Fruit fly (Drosophila melanogaster) whole organism, wandering third instar larva: Measurements from ENCODE around the gene sol.
A peak's percentile ranks its signal among the peaks of the same experiment; 100 is the strongest.

ENCODE experiments used
- Abd-B ChIP-seq: fragments of >200 bp; optimal IDR thresholded peaks from 2 replicates; lab custom pipeline; 2017; ENCODE audit warnings: missing biosample characterization, missing genetic modification characterization
- CG32264 ChIP-seq: fragments of 200-800 bp; sonication (Bioruptor generic); optimal IDR thresholded peaks from 2 replicates; lab custom pipeline; 2016; ENCODE audit warnings: missing biosample characterization, missing genetic modification characterization
- CG9705 ChIP-seq: fragments of 200-800 bp; sonication (Bioruptor generic); optimal IDR thresholded peaks from 2 replicates; lab custom pipeline; 2018; ENCODE audit warnings: missing biosample characterization, mild to moderate bottlenecking, missing genetic modification characterization
- CrebA ChIP-seq: fragments of 200-800 bp; sonication (Bioruptor generic); optimal IDR thresholded peaks from 2 replicates; lab custom pipeline; 2016; ENCODE audit warnings: missing biosample characterization, mild to moderate bottlenecking, missing genetic modification characterization, borderline replicate concordance
- Dfd ChIP-seq: fragments of >200 bp; optimal IDR thresholded peaks from 2 replicates; lab custom pipeline; 2017; ENCODE audit warnings: missing biosample characterization, missing genetic modification characterization
- Dif ChIP-seq: fragments of 200-275, 200-300 bp; sonication (Bioruptor generic); optimal IDR thresholded peaks from 2 replicates; lab custom pipeline; 2018; ENCODE audit warnings: missing biosample characterization, missing genetic modification characterization; ENCODE audit not compliant: partially characterized antibody
- GATAd ChIP-seq: sonication (Bioruptor generic); optimal IDR thresholded peaks from 2 replicates; lab custom pipeline; 2016; ENCODE audit warnings: missing biosample characterization, missing genetic modification characterization
- HLH106 ChIP-seq: fragments of 200-800 bp; optimal IDR thresholded peaks from 3 replicates; lab custom pipeline; 2019; ENCODE audit warnings: missing biosample characterization, mild to moderate bottlenecking, missing genetic modification characterization, moderate library complexity
- Hnf4 ChIP-seq: fragments of 200-800 bp; sonication (Bioruptor generic); optimal IDR thresholded peaks from 2 replicates; lab custom pipeline; 2016; ENCODE audit warnings: missing biosample characterization, mild to moderate bottlenecking, missing genetic modification characterization
- Hr78 ChIP-seq: fragments of >200 bp; optimal IDR thresholded peaks from 2 replicates; lab custom pipeline; 2017; ENCODE audit warnings: missing biosample characterization, missing genetic modification characterization
- Hr83 ChIP-seq: fragments of 200-300 bp; sonication (Bioruptor generic); optimal IDR thresholded peaks from 2 replicates; lab custom pipeline; 2016; ENCODE audit warnings: missing biosample characterization, mild to moderate bottlenecking, missing genetic modification characterization, moderate library complexity; ENCODE audit not compliant: poor library complexity, severe bottlenecking
- Jra ChIP-seq: sonication (Bioruptor generic); optimal IDR thresholded peaks from 2 replicates; lab custom pipeline; 2016; ENCODE audit warnings: missing biosample characterization, missing genetic modification characterization
- Mio ChIP-seq: sonication (Bioruptor generic); optimal IDR thresholded peaks from 2 replicates; lab custom pipeline; 2016; ENCODE audit warnings: missing biosample characterization, missing genetic modification characterization
- Myc ChIP-seq: fragments of >200 bp; optimal IDR thresholded peaks from 2 replicates; lab custom pipeline; 2017
- N ChIP-seq: fragments of >200 bp; optimal IDR thresholded peaks from 2 replicates; lab custom pipeline; 2018; ENCODE audit warnings: missing biosample characterization, missing external identifiers, missing genetic modification characterization
- OdsH ChIP-seq: fragments of 200-800 bp; sonication (Bioruptor generic); optimal IDR thresholded peaks from 2 replicates; lab custom pipeline; 2016; ENCODE audit warnings: missing biosample characterization, mild to moderate bottlenecking, missing genetic modification characterization
- Rel ChIP-seq, 2 experiments: fragments of 200-800 bp; sonication (Bioruptor generic) in 1 of 2; optimal IDR thresholded peaks; 2 replicates in 1 of 2; 3 replicates in 1 of 2; lab custom pipeline; 2016 to 2019; ENCODE audit warnings: mild to moderate bottlenecking in 2 of 2, missing biosample characterization in 2 of 2, missing genetic modification characterization in 2 of 2, moderate library complexity in 1 of 2
- Sp1 ChIP-seq: fragments of 200-800 bp; sonication (Bioruptor generic); optimal IDR thresholded peaks from 3 replicates; lab custom pipeline; 2019; ENCODE audit warnings: missing biosample characterization, mild to moderate bottlenecking, missing genetic modification characterization, moderate library complexity
- Vsx2 ChIP-seq: fragments of 200-300, 225-300 bp; sonication (Bioruptor generic); optimal IDR thresholded peaks from 2 replicates; lab custom pipeline; 2018; ENCODE audit warnings: missing biosample characterization, missing genetic modification characterization; ENCODE audit not compliant: partially characterized antibody
- br ChIP-seq: fragments of 200-800 bp; sonication (Bioruptor generic); optimal IDR thresholded peaks from 2 replicates; lab custom pipeline; 2016; ENCODE audit warnings: missing biosample characterization, missing genetic modification characterization
- brk ChIP-seq: fragments of 200-800 bp; sonication (Bioruptor generic); optimal IDR thresholded peaks from 2 replicates; lab custom pipeline; 2016; ENCODE audit warnings: missing biosample characterization, mild to moderate bottlenecking, missing genetic modification characterization
- dmrt93B ChIP-seq: fragments of 200-800 bp; sonication (Bioruptor generic); optimal IDR thresholded peaks from 2 replicates; lab custom pipeline; 2018; ENCODE audit warnings: missing biosample characterization, mild to moderate bottlenecking, missing genetic modification characterization
- dsf ChIP-seq: sonication (Bioruptor generic); optimal IDR thresholded peaks from 2 replicates; lab custom pipeline; 2016; ENCODE audit warnings: missing biosample characterization, missing genetic modification characterization, borderline replicate concordance
- ey ChIP-seq: fragments of 200-800 bp; sonication (Bioruptor generic); optimal IDR thresholded peaks from 2 replicates; lab custom pipeline; 2016; ENCODE audit warnings: missing biosample characterization, missing genetic modification characterization
- foxo ChIP-seq, 2 experiments: fragments of 200-800 bp; sonication (Bioruptor generic); optimal IDR thresholded peaks; 2 replicates in 1 of 2; 3 replicates in 1 of 2; lab custom pipeline; 2016 to 2017; ENCODE audit warnings: missing biosample characterization in 2 of 2, missing genetic modification characterization in 2 of 2
- fru ChIP-seq: fragments of 200-800 bp; sonication (Bioruptor generic); optimal IDR thresholded peaks from 3 replicates; lab custom pipeline; 2016; ENCODE audit warnings: missing biosample characterization, mild to moderate bottlenecking, missing genetic modification characterization
- h ChIP-seq: fragments of 200-800 bp; sonication (Bioruptor generic); optimal IDR thresholded peaks from 3 replicates; lab custom pipeline; 2016; ENCODE audit warnings: missing biosample characterization, mild to moderate bottlenecking, missing genetic modification characterization
- jim ChIP-seq: fragments of 175-275, 200-325 bp; sonication (Bioruptor generic); optimal IDR thresholded peaks from 2 replicates; lab custom pipeline; 2016; ENCODE audit warnings: missing biosample characterization, mild to moderate bottlenecking, missing genetic modification characterization
- lola ChIP-seq: fragments of >200 bp; optimal IDR thresholded peaks from 2 replicates; lab custom pipeline; 2017; ENCODE audit warnings: missing biosample characterization, missing genetic modification characterization
- pan ChIP-seq: fragments of >200 bp; optimal IDR thresholded peaks from 2 replicates; lab custom pipeline; 2017
- psq ChIP-seq: fragments of 200-800 bp; sonication (Bioruptor generic); optimal IDR thresholded peaks from 3 replicates; lab custom pipeline; 2017; ENCODE audit warnings: missing biosample characterization, mild to moderate bottlenecking, missing genetic modification characterization, moderate library complexity
- rgr ChIP-seq: fragments of 200-800 bp; sonication (Bioruptor generic); optimal IDR thresholded peaks from 3 replicates; lab custom pipeline; 2016; ENCODE audit warnings: missing biosample characterization, mild to moderate bottlenecking, missing genetic modification characterization
- sage ChIP-seq: fragments of 200-800 bp; sonication (Bioruptor generic); optimal IDR thresholded peaks from 2 replicates; lab custom pipeline; 2016; ENCODE audit warnings: missing biosample characterization, mild to moderate bottlenecking, missing genetic modification characterization
- sv ChIP-seq: fragments of 200-800 bp; sonication (Bioruptor generic); optimal IDR thresholded peaks from 3 replicates; lab custom pipeline; 2016; ENCODE audit warnings: missing biosample characterization, missing genetic modification characterization
- tai ChIP-seq: sonication (Bioruptor generic); optimal IDR thresholded peaks from 2 replicates; lab custom pipeline; 2016; ENCODE audit warnings: missing biosample characterization, missing genetic modification characterization
- woc ChIP-seq: sonication (Bioruptor generic); optimal IDR thresholded peaks from 2 replicates; lab custom pipeline; 2016; ENCODE audit warnings: missing biosample characterization, mild to moderate bottlenecking, missing genetic modification characterization

Gene sol

DNA sequence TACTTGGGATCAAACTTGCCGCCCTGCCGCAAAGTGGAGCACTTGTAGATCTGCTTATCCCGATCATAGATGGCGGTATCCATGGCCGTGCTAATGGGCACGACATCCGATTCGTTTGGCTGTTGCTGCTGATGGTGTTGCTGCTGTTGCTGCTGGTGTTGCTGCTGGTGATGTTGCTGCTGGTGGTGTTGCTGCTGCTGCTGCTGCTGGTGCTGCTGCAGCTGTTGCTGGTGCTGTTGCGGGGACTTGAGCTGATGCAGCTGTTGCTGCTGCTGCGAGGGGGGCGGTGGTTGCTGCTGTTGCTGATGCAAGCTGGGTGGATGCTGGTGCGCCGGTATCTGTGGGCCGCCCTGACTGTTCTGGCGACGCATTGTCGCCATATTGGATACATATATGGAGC, 16.9 kb upstream of the sol start:
- TF ChIP-seq Dfd (GFP tag; lab: Kevin White, UChicago) (peak; percentile 93), CG9705 (GFP tag; lab: Kevin White, UChicago) (no peak)

DNA sequence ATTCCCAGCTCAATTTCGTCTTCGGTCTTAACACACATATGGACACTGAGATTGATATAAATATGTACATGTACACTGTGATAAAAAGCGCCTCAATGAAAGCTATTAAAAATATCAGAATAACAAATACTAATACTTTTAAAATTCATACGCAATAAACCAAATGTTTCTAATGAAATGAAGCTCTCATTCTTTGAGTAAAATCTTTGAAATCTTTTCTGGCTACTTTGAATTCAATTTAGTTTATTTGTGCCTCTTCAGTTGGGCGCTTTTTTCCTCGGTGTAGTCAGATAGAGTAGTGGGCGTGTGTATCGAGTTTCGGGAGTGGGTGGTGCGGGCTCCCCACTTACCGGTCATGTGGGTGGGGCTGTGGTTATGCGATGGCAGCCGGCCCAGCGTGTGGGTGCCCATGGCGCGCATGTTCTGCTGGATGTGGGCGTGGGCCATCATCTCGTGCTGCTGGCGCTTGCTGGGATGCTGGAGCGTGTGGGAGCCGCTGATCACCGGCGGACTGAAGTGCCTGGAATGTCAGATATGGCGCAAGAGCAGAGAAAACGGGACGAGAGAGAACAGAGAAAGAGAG, 15.5 kb upstream of the sol start:
- TF ChIP-seq brk (GFP tag; lab: Kevin White, UChicago) (no peak), Mio (no peak), Dif (GFP tag; lab: Kevin White, UChicago) (no peak), woc (GFP tag; lab: Kevin White, UChicago) (no peak)

DNA sequence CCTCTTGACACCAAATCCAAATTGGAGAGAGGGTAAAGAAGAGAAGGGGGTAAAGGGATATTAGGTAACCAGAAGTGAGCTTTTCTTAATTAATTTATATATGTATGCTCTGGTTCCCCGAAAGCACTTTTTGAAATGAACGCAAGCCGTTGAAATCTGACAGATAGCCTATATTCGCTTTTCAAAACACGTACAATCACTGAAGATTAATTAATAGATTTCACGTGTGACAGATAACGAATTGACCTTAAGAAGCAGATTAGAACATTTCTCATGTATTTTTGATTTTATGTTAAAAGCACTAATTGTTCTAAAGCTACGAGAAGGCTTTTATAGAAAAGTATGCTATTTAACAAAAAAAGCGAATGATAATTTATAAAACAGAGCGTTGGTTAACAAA, 13.0 kb upstream of the sol start:
- TF ChIP-seq foxo (GFP tag; optimal IDR thresholded peaks at IDR 0.05; lab: Kevin White, UChicago): no peak
- no peak for TF ChIP-seq CG32264 (GFP tag; lab: Kevin White, UChicago)
- no peak for TF ChIP-seq ey (GFP tag; lab: Kevin White, UChicago)
- no peak for TF ChIP-seq Vsx2 (GFP tag; lab: Kevin White, UChicago)
- TF ChIP-seq rgr (GFP tag; lab: Kevin White, UChicago): no peak

DNA sequence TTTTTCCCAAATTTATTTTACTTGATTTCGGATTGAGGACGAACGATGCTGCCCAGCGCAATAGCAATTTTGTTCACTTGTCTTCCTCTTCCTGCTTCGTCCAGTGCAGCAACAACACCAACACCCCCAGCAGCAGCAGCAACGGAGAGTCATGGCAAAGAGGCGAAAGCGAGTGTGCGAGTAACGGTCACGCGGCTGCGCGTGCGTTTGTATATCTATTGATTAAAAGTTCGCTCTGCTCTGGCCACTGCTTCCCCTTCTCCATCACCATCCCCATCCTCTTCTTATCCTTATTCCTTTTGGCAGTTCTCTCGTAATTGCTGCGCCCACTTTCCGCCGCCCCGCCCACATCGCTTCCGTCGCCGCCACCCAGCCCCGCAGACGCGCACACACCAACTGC, 11.9 kb upstream of the sol start:
- TF ChIP-seq jim (GFP tag; lab: Kevin White, UChicago): no peak
- no peak for TF ChIP-seq Hr78
- no peak for TF ChIP-seq pan (lab: Kevin White, UChicago)
- no peak for TF ChIP-seq lola (GFP tag; lab: Kevin White, UChicago)
- no peak for TF ChIP-seq fru (GFP tag; lab: Kevin White, UChicago)
- TF ChIP-seq CG9705 (GFP tag; lab: Kevin White, UChicago): no peak
- no peak for TF ChIP-seq Jra (GFP tag; lab: Kevin White, UChicago)
- TF ChIP-seq brk (GFP tag; lab: Kevin White, UChicago): no peak
- no peak for TF ChIP-seq woc (GFP tag; lab: Kevin White, UChicago)
- TF ChIP-seq tai (GFP tag; lab: Kevin White, UChicago): no peak
- no peak for TF ChIP-seq h (GFP tag; lab: Kevin White, UChicago)
- TF ChIP-seq rgr (GFP tag; lab: Kevin White, UChicago): no peak
- no peak for TF ChIP-seq Myc (lab: Kevin White, UChicago)
- TF ChIP-seq N (GFP tag; lab: Kevin White, UChicago): no peak
- TF ChIP-seq Rel (GFP tag; optimal IDR thresholded peaks at IDR 0.05; lab: Kevin White, UChicago): no peak
- no peak for TF ChIP-seq Rel (tag; optimal IDR thresholded peaks at IDR 0.05; lab: Kevin White, UChicago)
- TF ChIP-seq ey (GFP tag; lab: Kevin White, UChicago): no peak
- TF ChIP-seq Dfd (GFP tag; lab: Kevin White, UChicago): no peak
- no peak for TF ChIP-seq CrebA (GFP tag; lab: Kevin White, UChicago)

DNA sequence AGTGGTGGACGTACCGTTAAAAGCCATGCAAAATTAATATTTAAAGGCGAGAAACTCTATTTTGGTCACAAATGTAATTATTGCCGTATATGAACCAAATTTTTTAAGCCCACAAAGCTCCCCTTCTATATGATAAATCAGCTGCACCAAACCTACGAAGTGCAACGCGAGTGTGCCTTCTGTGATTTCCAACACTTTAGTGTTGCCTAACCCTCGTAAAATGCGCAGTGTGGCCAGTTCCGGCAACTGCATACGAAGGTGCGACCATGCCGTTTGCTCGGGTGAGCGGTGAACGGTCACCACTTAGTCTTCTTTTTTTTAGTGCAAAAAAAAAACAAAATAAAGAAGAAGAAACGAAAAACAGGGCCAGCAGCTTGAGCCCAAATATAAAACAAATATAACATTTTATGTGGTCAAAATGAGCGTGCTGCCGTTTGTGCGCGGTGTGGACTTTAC, 10.6 kb upstream of the sol start, which contains the start of the genes tty and fliI:
Gene tty (minus strand): TSS at position 201 of the 456 bp plus-strand sequence.
Gene fliI (plus strand): TSS at position 266 of the 456 bp plus-strand sequence.
- TF ChIP-seq h (GFP tag; lab: Kevin White, UChicago) (peak; percentile 87), Jra (GFP tag; lab: Kevin White, UChicago) (peak; percentile 59), Abd-B (GFP tag; lab: Kevin White, UChicago) (no peak), HLH106 (tag; lab: Kevin White, UChicago) (peak; percentile 78), Sp1 (peak; percentile 86), rgr (GFP tag; lab: Kevin White, UChicago) (peak; percentile 88), br (GFP tag; lab: Kevin White, UChicago) (peak; percentile 79), Dif (GFP tag; lab: Kevin White, UChicago) (peak; percentile 13), Hnf4 (GFP tag; lab: Kevin White, UChicago) (no peak), Rel (GFP tag; optimal IDR thresholded peaks at IDR 0.05; lab: Kevin White, UChicago) (peak; percentile 15), Rel (tag; optimal IDR thresholded peaks at IDR 0.05; lab: Kevin White, UChicago) (peak; percentile 88), CG32264 (GFP tag; lab: Kevin White, UChicago) (peak; percentile 76), GATAd (GFP tag; lab: Kevin White, UChicago) (peak; percentile 60), sage (GFP tag; lab: Kevin White, UChicago) (no peak), OdsH (peak; percentile 72), Hr83 (GFP tag; lab: Kevin White, UChicago) (peak; percentile 89), ey (GFP tag; lab: Kevin White, UChicago) (peak; percentile 86), dmrt93B (GFP tag; lab: Kevin White, UChicago) (no peak), dsf (GFP tag; lab: Kevin White, UChicago) (peak; percentile 46), Dfd (GFP tag; lab: Kevin White, UChicago) (no peak), foxo (GFP tag; optimal IDR thresholded peaks at IDR 0.05; lab: Kevin White, UChicago) (peak; percentile 30 to 85), fru (GFP tag; lab: Kevin White, UChicago) (peak; percentile 83), jim (GFP tag; lab: Kevin White, UChicago) (peak; percentile 70), lola (GFP tag; lab: Kevin White, UChicago) (no peak), Hr78 (no peak), Myc (lab: Kevin White, UChicago) (peak; percentile 51), psq (GFP tag; lab: Kevin White, UChicago) (peak; percentile 67), CG9705 (GFP tag; lab: Kevin White, UChicago) (peak; percentile 60), sv (GFP tag; lab: Kevin White, UChicago) (peak; percentile 69), tai (GFP tag; lab: Kevin White, UChicago) (no peak), woc (GFP tag; lab: Kevin White, UChicago) (peak; percentile 80), Mio (peak; percentile 15)
